Fruit fly (Drosophila melanogaster) whole organism, pupa: ENCODE data around the gene Dad1.

Experiments
- CG15710 ChIP-seq: fragments of 200-800 bp; sonication (Bioruptor generic); optimal IDR thresholded peaks from 2 replicates; lab custom pipeline; 2018; ENCODE audit warnings: missing biosample characterization, mild to moderate bottlenecking, missing genetic modification characterization, moderate library complexity
- CG32121 ChIP-seq: fragments of 200-800 bp; sonication (Bioruptor generic); IDR thresholded peaks from 2 replicates; pipeline ENCODE4 v1.3.6; 2022; ENCODE audit warnings: missing biosample characterization, missing genetic modification characterization
- fd96Ca ChIP-seq: fragments of 200-800 bp; sonication (Bioruptor generic); IDR thresholded peaks from 3 replicates; pipeline ENCODE4 v1.3.6; 2022; ENCODE audit warnings: missing biosample characterization, missing genetic modification characterization
- gl ChIP-seq: fragments of 200-800 bp; sonication (Bioruptor generic); optimal IDR thresholded peaks from 2 replicates; lab custom pipeline; 2018; ENCODE audit warnings: missing biosample characterization, mild to moderate bottlenecking, missing genetic modification characterization
- rn ChIP-seq: fragments of 200-800 bp; sonication (Bioruptor generic); IDR thresholded peaks from 2 replicates; pipeline ENCODE4 v1.3.6; 2022; ENCODE audit warnings: missing biosample characterization, missing genetic modification characterization

Dad1 gene

dm6 chr2L:8333624-8334023 is 50.3 kb downstream of the Dad1 start:
- TF ChIP-seq CG32121 (GFP tag; lab: Robert Waterston, UW) (no peak), rn (GFP tag; lab: Robert Waterston, UW) (no peak), gl (no peak), fd96Ca (GFP tag; lab: Robert Waterston, UW) (no peak), CG15710 (tag; lab: Kevin White, UChicago) (no peak)
